Fruit fly (Drosophila melanogaster): ENCODE results near the gene CG45075.

Gene CG45075

dm6 chr2L:6090786-6091716 is at the start of gene CG45075:
CG45075 (plus strand) TSS chr2L:6091412.
- no peak for TF ChIP-seq CG6808 (GFP tag; optimal IDR thresholded peaks at IDR 0.05)
- TF ChIP-seq CG6854 (GFP tag; optimal IDR thresholded peaks at IDR 0.05) = no peak
- TF ChIP-seq CG32006 (GFP tag; optimal IDR thresholded peaks at IDR 0.05) = no peak
- no peak for TF ChIP-seq net (GFP tag; optimal IDR thresholded peaks at IDR 0.05)
- TF ChIP-seq CG31627 (GFP tag; optimal IDR thresholded peaks at IDR 0.05) = no peak
- no peak for TF ChIP-seq topi (GFP tag; optimal IDR thresholded peaks at IDR 0.05)
- TF ChIP-seq Gug (GFP tag; IDR thresholded peaks at IDR 0.05) = no peak
- TF ChIP-seq CG6163 (GFP tag; IDR thresholded peaks at IDR 0.05) = no peak
- TF ChIP-seq svp (GFP tag) = no peak
- TF ChIP-seq CG11294 (GFP tag; IDR thresholded peaks at IDR 0.05) = no peak
- no peak for TF ChIP-seq CG8119 (GFP tag; IDR thresholded peaks at IDR 0.05)
- TF ChIP-seq CG34406 (GFP tag; optimal IDR thresholded peaks at IDR 0.05) = no peak
- TF ChIP-seq Blimp-1 (GFP tag; optimal IDR thresholded peaks at IDR 0.05) = no peak
- no peak for TF ChIP-seq CG3919 (GFP tag; optimal IDR thresholded peaks at IDR 0.05)
- TF ChIP-seq lz (GFP tag; optimal IDR thresholded peaks at IDR 0.05) = no peak
- TF ChIP-seq Eip93F (GFP tag; optimal IDR thresholded peaks at IDR 0.05) = no peak
- no peak for TF ChIP-seq fkh (GFP tag; optimal IDR thresholded peaks at IDR 0.05)

- no peak for TF ChIP-seq eg (GFP tag; IDR thresholded peaks at IDR 0.05)
- TF ChIP-seq svp (GFP tag) = peak; percentile 99
- TF ChIP-seq CG10631 (GFP tag; optimal IDR thresholded peaks at IDR 0.05) = no peak
- TF ChIP-seq fd85E (GFP tag; optimal IDR thresholded peaks at IDR 0.05) = no peak
These were observed 45.7 kb upstream of the CG45075 start for dm6 chr2L:6045484-6045883.

- TF ChIP-seq fd85E (GFP tag; optimal IDR thresholded peaks at IDR 0.05) (no peak), CG6808 (GFP tag; optimal IDR thresholded peaks at IDR 0.05) (peak; percentile 76), CG32006 (GFP tag; optimal IDR thresholded peaks at IDR 0.05) (peak; percentile 54), CG11902 (GFP tag; optimal IDR thresholded peaks at IDR 0.05) (no peak), CG6792 (GFP tag; optimal IDR thresholded peaks at IDR 0.05) (peak; percentile 60), CG10669 (GFP tag; optimal IDR thresholded peaks at IDR 0.05) (no peak), CG15336 (GFP tag; IDR thresholded peaks at IDR 0.05) (0 out of 2 replicates have a peak, but pooled peaks have one; percentile 33), CG4318 (GFP tag; optimal IDR thresholded peaks at IDR 0.05) (no peak), Blimp-1 (GFP tag; optimal IDR thresholded peaks at IDR 0.05) (peak; percentile 32), spab (GFP tag; optimal IDR thresholded peaks at IDR 0.05) (no peak), pdm3 (GFP tag; optimal IDR thresholded peaks at IDR 0.05) (no peak), eg (GFP tag; IDR thresholded peaks at IDR 0.05) (peak; percentile 49; the same call in 2 of the 3 replicates), Hr39 (GFP tag; optimal IDR thresholded peaks at IDR 0.05) (peak; percentile 57), Eip75B (GFP tag; optimal IDR thresholded peaks at IDR 0.05) (peak; percentile 58), ss (GFP tag; optimal IDR thresholded peaks at IDR 0.05) (peak in 1 of 2 experiments; percentile 43), CG6276 (GFP tag; optimal IDR thresholded peaks at IDR 0.05) (no peak), Eip78C (GFP tag) (peak; percentile 90), CG9139 (GFP tag; optimal IDR thresholded peaks at IDR 0.05) (no peak), dac (GFP tag; optimal IDR thresholded peaks at IDR 0.05) (no peak), Gug (GFP tag; IDR thresholded peaks at IDR 0.05) (peak; percentile 40; the same call in 1 of the 2 replicates), Ets96B (tag; optimal IDR thresholded peaks at IDR 0.05) (peak; percentile 29), svp (GFP tag) (no peak), CG8632 (GFP tag; optimal IDR thresholded peaks at IDR 0.05) (peak; percentile 1), CG8119 (GFP tag; IDR thresholded peaks at IDR 0.05) (no peak), CG6854 (GFP tag; optimal IDR thresholded peaks at IDR 0.05) (peak; percentile 26), CG11294 (GFP tag; IDR thresholded peaks at IDR 0.05) (peak; percentile 29; the same call in 1 of the 2 replicates), Hr38 (GFP tag; optimal IDR thresholded peaks at IDR 0.05) (no peak), Lpt (GFP tag; optimal IDR thresholded peaks at IDR 0.05) (peak; percentile 8), fd59A (GFP tag; optimal IDR thresholded peaks at IDR 0.05) (peak; percentile 42), CG8319 (GFP tag; optimal IDR thresholded peaks at IDR 0.05) (no peak), CG1621 (tag; optimal IDR thresholded peaks at IDR 0.05) (peak; percentile 50), CG3919 (GFP tag; optimal IDR thresholded peaks at IDR 0.05) (peak; percentile 66), OdsH (GFP tag; optimal IDR thresholded peaks at IDR 0.05) (no peak), lz (GFP tag; optimal IDR thresholded peaks at IDR 0.05) (peak; percentile 70), CG7368 (GFP tag; optimal IDR thresholded peaks at IDR 0.05) (peak; percentile 37)
These were observed 45.1 kb upstream of the CG45075 start, which contains the start of gene Pfas for dm6 chr2L:6045972-6046718. Pfas (minus strand) TSS chr2L:6046050.

Data from whole organism, prepupa.